Worm (Caenorhabditis elegans): ENCODE results near the gene usp-4.
A peak's percentile ranks its signal among the peaks of the same experiment; 100 is the strongest.

usp-4 gene

ce11 chrIV:6806475-6807063, 49.5 kb downstream of the usp-4 start, which contains the start of gene C17H12.10:
TSS of gene C17H12.10 (plus strand) at chrIV:6806799.
- TF ChIP-seq ces-1 (GFP tag; optimal IDR thresholded peaks at IDR 0.05) (peak; percentile 84), zip-8 (tag; optimal IDR thresholded peaks at IDR 0.05) (no peak)

- TF ChIP-seq nhr-28 (tag; optimal IDR thresholded peaks at IDR 0.05): no peak
- no peak for TF ChIP-seq flh-1 (GFP tag; optimal IDR thresholded peaks at IDR 0.05)
- no peak for TF ChIP-seq nhr-76 (tag; optimal IDR thresholded peaks at IDR 0.05)
- no peak for TF ChIP-seq nhr-2 (tag; optimal IDR thresholded peaks at IDR 0.05)
- no peak for TF ChIP-seq mab-5 (tag; optimal IDR thresholded peaks at IDR 0.05)
- TF ChIP-seq ceh-39 (tag; optimal IDR thresholded peaks at IDR 0.05): no peak
- TF ChIP-seq elt-1 (tag; optimal IDR thresholded peaks at IDR 0.05; ENCODE audit: borderline replicate concordance, insufficient read depth): no peak
- TF ChIP-seq pha-4 (tag; optimal IDR thresholded peaks at IDR 0.05): no peak
- TF ChIP-seq ceh-83 (GFP tag; optimal IDR thresholded peaks at IDR 0.05): no peak
- peak; percentile 20 for TF ChIP-seq mep-1 (tag; optimal IDR thresholded peaks at IDR 0.05)
- TF ChIP-seq hlh-1 (tag; optimal IDR thresholded peaks at IDR 0.05): no peak
- TF ChIP-seq unc-39 (tag; optimal IDR thresholded peaks at IDR 0.05): no peak
- no peak for TF ChIP-seq bed-3 (GFP tag; optimal IDR thresholded peaks at IDR 0.05)
- TF ChIP-seq lin-32 (GFP tag; optimal IDR thresholded peaks at IDR 0.05): no peak
- no peak for TF ChIP-seq cnd-1 (tag; optimal IDR thresholded peaks at IDR 0.05)
- TF ChIP-seq ztf-11 (tag; optimal IDR thresholded peaks at IDR 0.05): no peak
- no peak for TF ChIP-seq elt-3 (tag; optimal IDR thresholded peaks at IDR 0.05)
- no peak for TF ChIP-seq lsy-2 (tag; optimal IDR thresholded peaks at IDR 0.05)
- TF ChIP-seq sptf-1 (tag; optimal IDR thresholded peaks at IDR 0.05): peak; percentile 6
- no peak for TF ChIP-seq tbx-8 (GFP tag; optimal IDR thresholded peaks at IDR 0.05)
- peak; percentile 63 for TF ChIP-seq ces-1 (GFP tag; optimal IDR thresholded peaks at IDR 0.05)
- no peak for TF ChIP-seq unc-62 (GFP tag; optimal IDR thresholded peaks at IDR 0.05)
- peak; percentile 27 for TF ChIP-seq drap-1 (GFP tag; optimal IDR thresholded peaks at IDR 0.05)
- no peak for TF ChIP-seq snpc-4 (tag; optimal IDR thresholded peaks at IDR 0.05)
- TF ChIP-seq mls-2 (tag; optimal IDR thresholded peaks at IDR 0.05): no peak
- peak; percentile 54 for TF ChIP-seq ham-2 (GFP tag; optimal IDR thresholded peaks at IDR 0.05)
- TF ChIP-seq ceh-43 (GFP tag; optimal IDR thresholded peaks at IDR 0.05): no peak
- TF ChIP-seq sem-2 (GFP tag; optimal IDR thresholded peaks at IDR 0.05): no peak
- TF ChIP-seq zip-8 (tag; optimal IDR thresholded peaks at IDR 0.05): no peak
- no peak for TF ChIP-seq blmp-1 (tag; optimal IDR thresholded peaks at IDR 0.05)
Measured at ce11 chrIV:6809756-6810155, 52.6 kb downstream of the usp-4 start.

- no peak for TF ChIP-seq sptf-1 (tag; optimal IDR thresholded peaks at IDR 0.05)
- no peak for TF ChIP-seq mab-5 (tag; optimal IDR thresholded peaks at IDR 0.05)
- TF ChIP-seq lin-32 (GFP tag; optimal IDR thresholded peaks at IDR 0.05): no peak
- no peak for TF ChIP-seq unc-39 (tag; optimal IDR thresholded peaks at IDR 0.05)
- TF ChIP-seq nhr-12 (tag; optimal IDR thresholded peaks at IDR 0.05): no peak
- TF ChIP-seq drap-1 (GFP tag; optimal IDR thresholded peaks at IDR 0.05): no peak
- no peak for TF ChIP-seq mep-1 (tag; optimal IDR thresholded peaks at IDR 0.05)
- no peak for TF ChIP-seq unc-120 (tag; optimal IDR thresholded peaks at IDR 0.05; ENCODE audit: poor library complexity, severe bottlenecking)
- no peak for TF ChIP-seq hlh-1 (tag; optimal IDR thresholded peaks at IDR 0.05)
- TF ChIP-seq snpc-4 (tag; optimal IDR thresholded peaks at IDR 0.05): no peak
- TF ChIP-seq unc-62 (GFP tag; optimal IDR thresholded peaks at IDR 0.05): no peak
Measured at ce11 chrIV:6811808-6812207, 54.7 kb downstream of the usp-4 start, which contains the start of gene ceh-48. TSS of gene ceh-48 (plus strand) at chrIV:6812108.
